Worm (Caenorhabditis elegans): ENCODE measurements around the gene T11F8.5.

ce11 chrIV:5462820-5463219, 20.0 kb upstream of the T11F8.5 start:
- TF ChIP-seq lin-15B (tag; optimal IDR thresholded peaks at IDR 0.05) = no peak
- no peak for TF ChIP-seq ztf-4 (tag; optimal IDR thresholded peaks at IDR 0.05)
- TF ChIP-seq ama-1 (optimal IDR thresholded peaks at IDR 0.05) = no peak
